Worm (Caenorhabditis elegans) whole organism, L4 larva: ENCODE data around the gene F44B9.5.
A peak's percentile ranks its signal among the peaks of the same experiment; 100 is the strongest.

Source experiments
- R02D3.7 ChIP-seq: fragments of 150-350 bp; sonication (generic microtip); optimal IDR thresholded peaks from 3 replicates; lab custom pipeline; 2014; ENCODE audit warnings: missing biosample characterization, missing genetic modification characterization
- aly-2 ChIP-seq: sonication (generic microtip); optimal IDR thresholded peaks from 2 replicates; lab custom pipeline; 2018; ENCODE audit warnings: missing biosample characterization, missing genetic modification characterization
- ceh-44 ChIP-seq: fragments of 200-800 bp; sonication (Bioruptor generic); IDR thresholded peaks from 2 replicates; pipeline ENCODE4 v1.3.6; 2022; ENCODE audit warnings: missing genetic modification reagents, missing genetic modification characterization, missing compliant biosample characterization
- cey-2 ChIP-seq: sonication (generic microtip); optimal IDR thresholded peaks from 3 replicates; lab custom pipeline; 2017; ENCODE audit warnings: missing genetic modification characterization, mild to moderate bottlenecking, missing compliant biosample characterization, antibody characterized with exemption, borderline replicate concordance; ENCODE audit not compliant: insufficient read depth
- egl-27 ChIP-seq: sonication (generic microtip); optimal IDR thresholded peaks from 3 replicates; lab custom pipeline; 2017; ENCODE audit warnings: missing biosample characterization, missing genetic modification reagents, missing genetic modification characterization
- lin-15B ChIP-seq: fragments of 150-350 bp; sonication (generic microtip); optimal IDR thresholded peaks from 3 replicates; lab custom pipeline; 2014; ENCODE audit warnings: missing biosample characterization, missing genetic modification characterization
- lir-3 ChIP-seq: sonication (generic microtip); optimal IDR thresholded peaks from 2 replicates; lab custom pipeline; 2016; ENCODE audit warnings: mild to moderate bottlenecking, missing genetic modification characterization, missing compliant biosample characterization
- mdl-1 ChIP-seq, 2 experiments: fragments of 150-350 bp in 1 of 2; sonication (generic microtip) in 1 of 2; optimal IDR thresholded peaks; 2 replicates each; lab custom pipeline; 2014 to 2017; ENCODE audit warnings: missing biosample characterization in 2 of 2, missing genetic modification characterization in 2 of 2
- mep-1 ChIP-seq: fragments of 150-350 bp; sonication (generic microtip); optimal IDR thresholded peaks from 3 replicates; lab custom pipeline; 2014; ENCODE audit warnings: missing biosample characterization, missing genetic modification characterization
- snpc-4 ChIP-seq: fragments of 150-350 bp; optimal IDR thresholded peaks from 2 replicates; lab custom pipeline; 2014; ENCODE audit warnings: missing biosample characterization, missing genetic modification characterization
- unc-39 ChIP-seq: sonication (generic microtip); optimal IDR thresholded peaks from 2 replicates; lab custom pipeline; 2017; ENCODE audit warnings: missing biosample characterization, missing genetic modification characterization
- unc-62 ChIP-seq, 3 experiments: fragments of 150-350 bp in 1 of 3; sonication (generic microtip); optimal IDR thresholded peaks in 2 of 3; peaks in 1 of 3; 1 replicate in 1 of 3; 2 replicates in 2 of 3; lab custom pipeline; 2014 to 2017; ENCODE audit warnings: missing biosample characterization in 3 of 3, missing genetic modification characterization in 3 of 3, missing genetic modification reagents in 3 of 3, missing genotype in 1 of 3
- vab-7 ChIP-seq: fragments of 200-800 bp; sonication (Bioruptor generic); IDR thresholded peaks from 2 replicates; pipeline ENCODE4 v1.3.6; 2022; ENCODE audit warnings: missing genetic modification reagents, missing genetic modification characterization, missing compliant biosample characterization
- zip-11 ChIP-seq: fragments of 200-800 bp; sonication (Bioruptor generic); IDR thresholded peaks from 2 replicates; pipeline ENCODE4 v1.3.6; 2022; ENCODE audit warnings: missing genetic modification characterization, missing compliant biosample characterization

- TF ChIP-seq vab-7, result no peak
- no peak for TF ChIP-seq zip-11 (GFP tag; lab: Robert Waterston, UW)
- TF ChIP-seq lin-15B, result no peak
- TF ChIP-seq lir-3 (tag; lab: Kevin White, UChicago), result no peak
- no peak for TF ChIP-seq egl-27
- TF ChIP-seq aly-2 (tag; lab: Kevin White, UChicago), result no peak
- no peak for TF ChIP-seq snpc-4 (tag; lab: Kevin White, UChicago)
- TF ChIP-seq cey-2 (tag; lab: Kevin White, UChicago), result no peak
- TF ChIP-seq unc-39 (tag; lab: Kevin White, UChicago), result no peak
- peak in 1 of 2 experiments; percentile 95 for TF ChIP-seq unc-62 (GFP tag; optimal IDR thresholded peaks at IDR 0.05 in 1 of 2; lab: Kevin White, UChicago)
- TF ChIP-seq unc-62 (tag; optimal IDR thresholded peaks at IDR 0.05; lab: Kevin White, UChicago), result no peak
- TF ChIP-seq R02D3.7 (tag; lab: Kevin White, UChicago), result no peak
- no peak for TF ChIP-seq ceh-44 (GFP tag; lab: Robert Waterston, UW)
- no peak for TF ChIP-seq mdl-1 (tag; optimal IDR thresholded peaks at IDR 0.05; lab: Kevin White, UChicago)
- TF ChIP-seq mep-1 (tag; lab: Kevin White, UChicago), result no peak
These were observed 47.3 kb upstream of the F44B9.5 start for ce11 chrIII:8063659-8064058.
